Fruit fly (Drosophila melanogaster) whole organism: ENCODE results near the gene CG4239.

Experiments
- CG8478 ChIP-seq: fragments of >200 bp; optimal IDR thresholded peaks from 2 replicates; lab custom pipeline; 2018; ENCODE audit warnings: inconsistent platforms
- EcR ChIP-seq, 2 experiments: fragments of >200 bp; optimal IDR thresholded peaks; 2 replicates each; lab custom pipeline; 2017; ENCODE audit warnings: missing biosample characterization in 2 of 2, missing genetic modification characterization in 2 of 2, missing genetic modification reagents in 2 of 2
- pan ChIP-seq: fragments of >200 bp; optimal IDR thresholded peaks from 2 replicates; lab custom pipeline; 2017

dm6 chrX:16421899-16422412, 36.9 kb downstream of the CG4239 start, which contains the start of gene AnxB11:
- no peak for TF ChIP-seq CG8478 (lab: Kevin White, UChicago)
- TF ChIP-seq EcR (GFP tag; optimal IDR thresholded peaks at IDR 0.05; lab: Kevin White, UChicago) = no peak
- TF ChIP-seq pan = no peak
